Worm (Caenorhabditis elegans): ENCODE results near the gene cdka-1.

ce11 chrIII:4697819-4698218, 39.2 kb downstream of the cdka-1 start, which contains the start of gene dnj-18:
- no peak for TF ChIP-seq dao-5 (tag; optimal IDR thresholded peaks at IDR 0.05)
- no peak for TF ChIP-seq him-1 (tag; optimal IDR thresholded peaks at IDR 0.05)

All from whole organism, L4/young adult.